Fruit fly (Drosophila melanogaster): ENCODE data around the gene CG17110.

The CG17110 gene

dm6 chr3R:23117683-23118470, 26.4 kb downstream of the CG17110 start, which contains the start of the genes Rassf and CenB1A (continued):
- peak; percentile 86 for TF ChIP-seq MBD-R2 (GFP tag; IDR thresholded peaks at IDR 0.05)
- peak; percentile 35 for TF ChIP-seq Tbp (GFP tag; optimal IDR thresholded peaks at IDR 0.05)
- TF ChIP-seq gro (GFP tag; optimal IDR thresholded peaks at IDR 0.05): no peak
- TF ChIP-seq jigr1 (GFP tag; IDR thresholded peaks at IDR 0.05): no peak
- peak; percentile 38 for TF ChIP-seq CG12104 (GFP tag; optimal IDR thresholded peaks at IDR 0.05)
- TF ChIP-seq Bgb (GFP tag; IDR thresholded peaks at IDR 0.05; ENCODE audit: partially characterized antibody): peak; percentile 40; the same call in 1 of the 2 replicates
- no peak for TF ChIP-seq disco-r (GFP tag; optimal IDR thresholded peaks at IDR 0.05)
- TF ChIP-seq mirr (GFP tag; optimal IDR thresholded peaks at IDR 0.05): no peak
- TF ChIP-seq Med (GFP tag): peak; percentile 88
- TF ChIP-seq CG1602 (GFP tag; optimal IDR thresholded peaks at IDR 0.05): no peak
- no peak for TF ChIP-seq zen (tag; optimal IDR thresholded peaks at IDR 0.05)
- peak; percentile 54 for TF ChIP-seq pnt (GFP tag; optimal IDR thresholded peaks at IDR 0.05)
- TF ChIP-seq ac (GFP tag; optimal IDR thresholded peaks at IDR 0.05): no peak
- TF ChIP-seq CG1233 (GFP tag; optimal IDR thresholded peaks at IDR 0.05): no peak
- TF ChIP-seq ro (GFP tag; IDR thresholded peaks at IDR 0.05): no peak
- no peak for TF ChIP-seq Doc3 (GFP tag; IDR thresholded peaks at IDR 0.05; ENCODE audit: partially characterized antibody)
- TF ChIP-seq CrebB (tag; optimal IDR thresholded peaks at IDR 0.05): no peak
- TF ChIP-seq Lpt (GFP tag; optimal IDR thresholded peaks at IDR 0.05): no peak
- peak; percentile 27; the same call in 1 of the 2 replicates for TF ChIP-seq CG32532 (GFP tag; IDR thresholded peaks at IDR 0.05)
- TF ChIP-seq CG1792 (GFP tag; optimal IDR thresholded peaks at IDR 0.05): peak; percentile 29
- no peak for TF ChIP-seq Kr (GFP tag; optimal IDR thresholded peaks at IDR 0.05)
- TF ChIP-seq CG8290 (GFP tag; optimal IDR thresholded peaks at IDR 0.05): no peak
- peak in 1 of 2 experiments; percentile 16 for TF ChIP-seq CG8290 (tag; optimal IDR thresholded peaks at IDR 0.05)
- no peak for TF ChIP-seq Hand (GFP tag; optimal IDR thresholded peaks at IDR 0.05)
- TF ChIP-seq CG2202 (tag; optimal IDR thresholded peaks at IDR 0.05): no peak
- no peak for TF ChIP-seq Dad (GFP tag; optimal IDR thresholded peaks at IDR 0.05)
- no peak for TF ChIP-seq emc (GFP tag; optimal IDR thresholded peaks at IDR 0.05)
- TF ChIP-seq Taf1 (GFP tag; IDR thresholded peaks at IDR 0.05): 0 out of 2 replicates have a peak, but pooled peaks have one; percentile 11
- TF ChIP-seq CG15479 (GFP tag; optimal IDR thresholded peaks at IDR 0.05): no peak
- TF ChIP-seq trh (GFP tag; optimal IDR thresholded peaks at IDR 0.05): no peak
- no peak for TF ChIP-seq CG11398 (GFP tag; optimal IDR thresholded peaks at IDR 0.05)
- peak; percentile 13 for TF ChIP-seq CG11723 (GFP tag; optimal IDR thresholded peaks at IDR 0.05)
- no peak for TF ChIP-seq CG5953 (GFP tag; IDR thresholded peaks at IDR 0.05)
- peak; percentile 59 for TF ChIP-seq Dip3 (GFP tag; optimal IDR thresholded peaks at IDR 0.05)
- peak; percentile 87 for TF ChIP-seq stwl (tag; optimal IDR thresholded peaks at IDR 0.05)
- no peak for TF ChIP-seq Nf-YC (tag; optimal IDR thresholded peaks at IDR 0.05)
- no peak for TF ChIP-seq D (optimal IDR thresholded peaks at IDR 0.05)
- TF ChIP-seq D (GFP tag; optimal IDR thresholded peaks at IDR 0.05): peak; percentile 24
- no peak for TF ChIP-seq bowl (GFP tag; IDR thresholded peaks at IDR 0.05)
- TF ChIP-seq pita (GFP tag; optimal IDR thresholded peaks at IDR 0.05): no peak
- no peak for TF ChIP-seq C15 (GFP tag; IDR thresholded peaks at IDR 0.05)
- peak; percentile 25 for TF ChIP-seq CG30020 (tag; optimal IDR thresholded peaks at IDR 0.05)
- TF ChIP-seq Atf3 (GFP tag; optimal IDR thresholded peaks at IDR 0.05): peak; percentile 48
- TF ChIP-seq Hr51 (GFP tag; optimal IDR thresholded peaks at IDR 0.05): peak; percentile 13 to 20
- TF ChIP-seq hth (optimal IDR thresholded peaks at IDR 0.05): no peak
- TF ChIP-seq CG12219 (GFP tag; optimal IDR thresholded peaks at IDR 0.05): no peak
- TF ChIP-seq gsb-n (tag; optimal IDR thresholded peaks at IDR 0.05): no peak
- TF ChIP-seq CG32767 (GFP tag; IDR thresholded peaks at IDR 0.05): 0 out of 2 replicates have a peak, but pooled peaks have one; percentile 32
- TF ChIP-seq chm (GFP tag; IDR thresholded peaks at IDR 0.05): no peak
- TF ChIP-seq slp2 (GFP tag; optimal IDR thresholded peaks at IDR 0.05): no peak
- TF ChIP-seq ato (GFP tag; IDR thresholded peaks at IDR 0.05; ENCODE audit: partially characterized antibody): no peak

All from whole organism, embryonic.